Worm (Caenorhabditis elegans) whole organism, late embryonic: Measurements from ENCODE around the gene C07A12.18.

ENCODE experiments used
- F13H6.1 ChIP-seq: sonication (generic microtip); optimal IDR thresholded peaks from 2 replicates; lab custom pipeline; 2016; ENCODE audit warnings: missing genetic modification characterization, missing compliant biosample characterization
- K02D7.2 ChIP-seq: sonication (generic microtip); optimal IDR thresholded peaks from 2 replicates; lab custom pipeline; 2017; ENCODE audit warnings: mild to moderate bottlenecking, missing genetic modification characterization, missing compliant biosample characterization
- ceh-18 ChIP-seq: sonication (generic microtip); optimal IDR thresholded peaks from 2 replicates; lab custom pipeline; 2016; ENCODE audit warnings: missing genetic modification characterization, missing compliant biosample characterization
- ceh-19 ChIP-seq: fragments of 200-800 bp; sonication (Bioruptor generic); optimal IDR thresholded peaks from 2 replicates; lab custom pipeline; 2018; ENCODE audit warnings: mild to moderate bottlenecking, missing genetic modification characterization, missing compliant biosample characterization
- ceh-2 ChIP-seq: sonication (generic microtip); optimal IDR thresholded peaks from 2 replicates; lab custom pipeline; 2016; ENCODE audit warnings: missing genotype, missing genetic modification characterization, missing compliant biosample characterization
- ceh-22 ChIP-seq: sonication (generic microtip); optimal IDR thresholded peaks from 2 replicates; lab custom pipeline; 2017; ENCODE audit warnings: missing biosample characterization, missing genetic modification characterization
- ceh-24 ChIP-seq: sonication (generic microtip); optimal IDR thresholded peaks from 2 replicates; lab custom pipeline; 2016; ENCODE audit warnings: mild to moderate bottlenecking, missing genetic modification characterization, missing compliant biosample characterization
- ceh-30 ChIP-seq: fragments of 150-350 bp; optimal IDR thresholded peaks from 2 replicates; lab custom pipeline; 2014; ENCODE audit warnings: missing biosample characterization, missing genetic modification characterization
- ceh-31 ChIP-seq: sonication (generic microtip); optimal IDR thresholded peaks from 2 replicates; lab custom pipeline; 2016; ENCODE audit warnings: missing genetic modification characterization, missing compliant biosample characterization
- ceh-34 ChIP-seq: sonication (generic microtip); optimal IDR thresholded peaks from 2 replicates; lab custom pipeline; 2016; ENCODE audit warnings: mild to moderate bottlenecking, missing genetic modification characterization, missing compliant biosample characterization
- ceh-45 ChIP-seq: fragments of 200-800 bp; sonication (Bioruptor generic); IDR thresholded peaks from 2 replicates; pipeline ENCODE4 v1.3.6; 2022; ENCODE audit warnings: missing genetic modification reagents, missing genetic modification characterization, missing compliant biosample characterization
- ceh-9 ChIP-seq: sonication (generic microtip); optimal IDR thresholded peaks from 2 replicates; lab custom pipeline; 2016; ENCODE audit warnings: mild to moderate bottlenecking, missing genetic modification characterization, inconsistent platforms, missing compliant biosample characterization
- che-1 ChIP-seq: sonication (generic microtip); optimal IDR thresholded peaks from 2 replicates; lab custom pipeline; 2016; ENCODE audit warnings: mild to moderate bottlenecking, missing genetic modification characterization, missing compliant biosample characterization
- elt-2 ChIP-seq: sonication (generic microtip); optimal IDR thresholded peaks from 2 replicates; lab custom pipeline; 2016; ENCODE audit warnings: missing genetic modification reagents, missing genetic modification characterization, missing compliant biosample characterization
- fax-1 ChIP-seq: sonication (generic microtip); optimal IDR thresholded peaks from 2 replicates; lab custom pipeline; 2016; ENCODE audit warnings: missing genotype, missing genetic modification characterization, missing compliant biosample characterization
- fkh-6 ChIP-seq: sonication (generic microtip); optimal IDR thresholded peaks from 2 replicates; lab custom pipeline; 2016; ENCODE audit warnings: missing genetic modification characterization, missing compliant biosample characterization
- gmeb-2 ChIP-seq: sonication (generic microtip); optimal IDR thresholded peaks from 2 replicates; lab custom pipeline; 2016; ENCODE audit warnings: missing genetic modification characterization, inconsistent platforms, missing compliant biosample characterization
- hlh-30 ChIP-seq: sonication (generic microtip); optimal IDR thresholded peaks from 2 replicates; lab custom pipeline; 2017; ENCODE audit warnings: antibody characterized with exemption, missing genetic modification characterization, missing compliant biosample characterization; ENCODE audit not compliant: insufficient read depth
- hlh-6 ChIP-seq: sonication (generic microtip); optimal IDR thresholded peaks from 2 replicates; lab custom pipeline; 2016; ENCODE audit warnings: missing genotype, missing genetic modification characterization, missing compliant biosample characterization
- madf-2 ChIP-seq: sonication (generic microtip); optimal IDR thresholded peaks from 2 replicates; lab custom pipeline; 2017; ENCODE audit warnings: missing genetic modification characterization, missing compliant biosample characterization
- mec-3 ChIP-seq: sonication (generic microtip); optimal IDR thresholded peaks from 2 replicates; lab custom pipeline; 2016; ENCODE audit warnings: borderline replicate concordance, missing genetic modification characterization, missing compliant biosample characterization
- nfya-1 ChIP-seq: sonication (generic microtip); optimal IDR thresholded peaks from 2 replicates; lab custom pipeline; 2017; ENCODE audit warnings: missing genetic modification characterization, mild to moderate bottlenecking, missing compliant biosample characterization, antibody characterized with exemption, moderate library complexity
- nhr-11 ChIP-seq: fragments of 150-350 bp; optimal IDR thresholded peaks from 2 replicates; lab custom pipeline; 2014; ENCODE audit warnings: missing biosample characterization, missing genetic modification characterization
- nhr-232 ChIP-seq: sonication (generic microtip); optimal IDR thresholded peaks from 2 replicates; lab custom pipeline; 2016; ENCODE audit warnings: missing genetic modification characterization, missing compliant biosample characterization
- odd-2 ChIP-seq: sonication (generic microtip); optimal IDR thresholded peaks from 2 replicates; lab custom pipeline; 2017; ENCODE audit warnings: antibody characterized with exemption, mild to moderate bottlenecking, missing genetic modification characterization, missing compliant biosample characterization
- pha-2 ChIP-seq: sonication (generic microtip); optimal IDR thresholded peaks from 2 replicates; lab custom pipeline; 2017; ENCODE audit warnings: mild to moderate bottlenecking, missing genetic modification characterization, missing compliant biosample characterization
- pros-1 ChIP-seq: fragments of 150-350 bp; optimal IDR thresholded peaks from 2 replicates; lab custom pipeline; 2014; ENCODE audit warnings: missing biosample characterization, missing genetic modification reagents, missing genetic modification characterization
- sox-4 ChIP-seq: sonication (generic microtip); optimal IDR thresholded peaks from 2 replicates; lab custom pipeline; 2017; ENCODE audit warnings: mild to moderate bottlenecking, missing genetic modification characterization, inconsistent platforms, missing compliant biosample characterization
- syd-9 ChIP-seq: sonication (generic microtip); optimal IDR thresholded peaks from 2 replicates; lab custom pipeline; 2016; ENCODE audit warnings: mild to moderate bottlenecking, missing genetic modification characterization, moderate library complexity, missing compliant biosample characterization
- unc-42 ChIP-seq: sonication (generic microtip); optimal IDR thresholded peaks from 2 replicates; lab custom pipeline; 2016; ENCODE audit warnings: missing genotype, missing genetic modification characterization, missing compliant biosample characterization
- unc-86 ChIP-seq: sonication (generic microtip); optimal IDR thresholded peaks from 2 replicates; lab custom pipeline; 2016; ENCODE audit warnings: missing genetic modification characterization, missing compliant biosample characterization
- zip-5 ChIP-seq: sonication (generic microtip); optimal IDR thresholded peaks from 2 replicates; lab custom pipeline; 2016; ENCODE audit warnings: missing genetic modification characterization, missing compliant biosample characterization

The C07A12.18 gene

ce11 chrX:4587934-4588333, 38.2 kb upstream of the C07A12.18 start:
- TF ChIP-seq syd-9 (no peak), unc-42 (tag; lab: Kevin White, UChicago) (peak; percentile 61), nfya-1 (tag; lab: Kevin White, UChicago) (peak; percentile 28), elt-2 (peak; percentile 6), ceh-45 (no peak)

- no peak for TF ChIP-seq ceh-30 (tag; lab: Kevin White, UChicago)
Observed at ce11 chrX:4586617-4587016, 36.9 kb upstream of the C07A12.18 start, which contains the start of gene C05E11.2. Gene C05E11.2 (plus strand): TSS chrX:4586917.

- TF ChIP-seq elt-2 (no peak), F13H6.1 (tag; lab: Kevin White, UChicago) (no peak), unc-42 (tag; lab: Kevin White, UChicago) (no peak), nhr-11 (no peak), ceh-24 (tag; lab: Kevin White, UChicago) (no peak), ceh-19 (GFP tag; lab: Kevin White, UChicago) (no peak), hlh-6 (tag; lab: Kevin White, UChicago) (no peak), mec-3 (tag; lab: Kevin White, UChicago) (no peak), pha-2 (no peak), sox-4 (tag; lab: Kevin White, UChicago) (no peak), ceh-22 (tag; lab: Kevin White, UChicago) (no peak), zip-5 (tag; lab: Kevin White, UChicago) (no peak), ceh-34 (tag; lab: Kevin White, UChicago) (no peak), pros-1 (tag; lab: Kevin White, UChicago) (no peak), ceh-2 (tag; lab: Kevin White, UChicago) (no peak)
Observed at ce11 chrX:4585579-4585978, 35.9 kb upstream of the C07A12.18 start, which contains the start of gene C05E11.7. Gene C05E11.7 (minus strand): TSS chrX:4585679.

ce11 chrX:4578581-4578980, 28.9 kb upstream of the C07A12.18 start:
- TF ChIP-seq hlh-30 (tag; lab: Kevin White, UChicago) (no peak), nfya-1 (tag; lab: Kevin White, UChicago) (no peak), odd-2 (tag; lab: Kevin White, UChicago) (no peak), unc-86 (tag; lab: Kevin White, UChicago) (no peak), gmeb-2 (no peak), ceh-31 (no peak), zip-5 (tag; lab: Kevin White, UChicago) (no peak), nhr-11 (no peak), ceh-19 (GFP tag; lab: Kevin White, UChicago) (no peak), ceh-45 (no peak)

- TF ChIP-seq unc-86 (tag; lab: Kevin White, UChicago) (no peak), madf-2 (tag; lab: Kevin White, UChicago) (no peak), nhr-232 (tag; lab: Kevin White, UChicago) (no peak), fkh-6 (tag; lab: Kevin White, UChicago) (no peak), che-1 (tag; lab: Kevin White, UChicago) (no peak), ceh-18 (tag; lab: Kevin White, UChicago) (no peak), ceh-30 (tag; lab: Kevin White, UChicago) (no peak), ceh-34 (tag; lab: Kevin White, UChicago) (no peak), K02D7.2 (tag; lab: Kevin White, UChicago) (no peak), ceh-9 (tag; lab: Kevin White, UChicago) (no peak), pros-1 (tag; lab: Kevin White, UChicago) (no peak), odd-2 (tag; lab: Kevin White, UChicago) (no peak), fax-1 (tag; lab: Kevin White, UChicago) (no peak), elt-2 (no peak)
- TF ChIP-seq, all 69 proteins: peak for 0
Observed at ce11 chrX:4577941-4578340, 28.2 kb upstream of the C07A12.18 start, which contains the start of gene C05E11.3. Gene C05E11.3 (plus strand): TSS chrX:4578241.
